Worm (Caenorhabditis elegans) whole organism, mixed stage, embryonic: Measurements from ENCODE around the gene cutl-2.

Experiments used
- ces-1 ChIP-seq: fragments of 150-350 bp; optimal IDR thresholded peaks from 2 replicates; lab custom pipeline; 2014; ENCODE audit warnings: missing biosample characterization, missing genetic modification reagents, missing genetic modification characterization
- flh-1 ChIP-seq: fragments of 200-800 bp; sonication (Bioruptor generic); optimal IDR thresholded peaks from 2 replicates; lab custom pipeline; 2018; ENCODE audit warnings: mild to moderate bottlenecking, missing genetic modification characterization, moderate library complexity, missing compliant biosample characterization
- hlh-1 ChIP-seq: fragments of 150-350 bp; optimal IDR thresholded peaks from 2 replicates; lab custom pipeline; 2014; ENCODE audit warnings: missing biosample characterization, missing genetic modification reagents, missing genetic modification characterization
- lin-13 ChIP-seq: fragments of 150-350 bp; optimal IDR thresholded peaks from 2 replicates; lab custom pipeline; 2014; ENCODE audit warnings: missing biosample characterization, missing genetic modification characterization
- lin-32 ChIP-seq: fragments of 200-800 bp; sonication (Bioruptor generic); optimal IDR thresholded peaks from 2 replicates; lab custom pipeline; 2018; ENCODE audit warnings: mild to moderate bottlenecking, missing genetic modification characterization, missing compliant biosample characterization
- nhr-12 ChIP-seq: fragments of 150-350 bp; optimal IDR thresholded peaks from 2 replicates; lab custom pipeline; 2014; ENCODE audit warnings: missing biosample characterization, missing genetic modification characterization
- nhr-28 ChIP-seq: fragments of 150-350 bp; optimal IDR thresholded peaks from 2 replicates; lab custom pipeline; 2014; ENCODE audit warnings: missing biosample characterization, missing genetic modification characterization
- nhr-76 ChIP-seq: sonication (generic microtip); optimal IDR thresholded peaks from 2 replicates; lab custom pipeline; 2017; ENCODE audit warnings: missing biosample characterization, missing genetic modification characterization
- pha-4 ChIP-seq: fragments of 150-350 bp; optimal IDR thresholded peaks from 2 replicates; lab custom pipeline; 2018; ENCODE audit warnings: missing biosample characterization, missing genetic modification reagents, missing genetic modification characterization
- snpc-4 ChIP-seq: fragments of 150-350 bp; optimal IDR thresholded peaks from 2 replicates; lab custom pipeline; 2014; ENCODE audit warnings: missing biosample characterization, missing genetic modification characterization
- tbx-8 ChIP-seq: fragments of 200-800 bp; sonication (Bioruptor generic); optimal IDR thresholded peaks from 2 replicates; lab custom pipeline; 2018; ENCODE audit warnings: mild to moderate bottlenecking, missing genetic modification characterization, moderate library complexity, missing compliant biosample characterization
- unc-62 ChIP-seq: fragments of 150-350 bp; optimal IDR thresholded peaks from 2 replicates; lab custom pipeline; 2014; ENCODE audit warnings: missing biosample characterization, missing genetic modification reagents, missing genetic modification characterization
- zip-8 ChIP-seq: fragments of 150-350 bp; optimal IDR thresholded peaks from 2 replicates; lab custom pipeline; 2014; ENCODE audit warnings: missing biosample characterization, missing genetic modification characterization

DNA sequence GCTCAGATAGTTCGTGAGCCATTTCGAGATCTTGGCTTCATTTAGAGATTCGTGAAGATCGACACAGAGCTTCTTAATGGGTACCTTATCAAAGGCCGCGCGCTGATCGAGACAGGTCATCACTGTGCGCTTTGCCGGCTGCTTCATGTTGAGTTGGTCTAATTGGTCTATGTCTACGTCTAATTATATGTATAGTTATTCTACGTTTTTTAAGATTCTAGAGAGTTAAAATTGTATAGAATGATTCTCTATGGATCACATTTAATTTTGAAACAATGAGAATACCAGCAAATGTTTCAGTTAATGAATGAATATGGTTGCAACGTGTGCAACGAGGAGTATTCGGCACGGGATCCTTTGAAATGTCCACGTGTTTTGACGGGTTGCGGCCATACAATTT is 49.8 kb downstream of the cutl-2 start, which contains the start of gene arc-1:
- TF ChIP-seq unc-62 (GFP tag; lab: Kevin White, UChicago) (no peak), hlh-1 (tag; lab: Kevin White, UChicago) (no peak), snpc-4 (no peak), lin-13 (tag; lab: Kevin White, UChicago) (no peak), pha-4 (tag; lab: Kevin White, UChicago) (no peak), zip-8 (tag; lab: Kevin White, UChicago) (no peak), nhr-12 (tag; lab: Kevin White, UChicago) (no peak), nhr-28 (no peak), flh-1 (GFP tag; lab: Kevin White, UChicago) (no peak), lin-32 (GFP tag; lab: Kevin White, UChicago) (no peak), nhr-76 (tag; lab: Kevin White, UChicago) (no peak), ces-1 (GFP tag; lab: Kevin White, UChicago) (no peak), tbx-8 (GFP tag; lab: Kevin White, UChicago) (no peak)
